Worm (Caenorhabditis elegans) whole organism, L4 larva: ENCODE measurements around the gene K11E4.1.

Source experiments
- aly-2 ChIP-seq: sonication (generic microtip); optimal IDR thresholded peaks from 2 replicates; lab custom pipeline; 2018; ENCODE audit warnings: missing biosample characterization, missing genetic modification characterization
- ces-1 ChIP-seq: fragments of 150-350 bp; sonication (generic microtip); optimal IDR thresholded peaks from 4 replicates; lab custom pipeline; 2014; ENCODE audit warnings: missing biosample characterization, missing genetic modification reagents, missing genetic modification characterization
- hlh-11 ChIP-seq: fragments of 200-800 bp; sonication (Bioruptor generic); optimal IDR thresholded peaks from 2 replicates; lab custom pipeline; 2018; ENCODE audit warnings: mild to moderate bottlenecking, missing genetic modification characterization, missing compliant biosample characterization
- lin-15B ChIP-seq: fragments of 150-350 bp; sonication (generic microtip); optimal IDR thresholded peaks from 3 replicates; lab custom pipeline; 2014; ENCODE audit warnings: missing biosample characterization, missing genetic modification characterization
- lin-39 ChIP-seq: fragments of 150-350 bp; optimal IDR thresholded peaks from 2 replicates; lab custom pipeline; 2014; ENCODE audit warnings: missing biosample characterization, missing genetic modification reagents, missing genetic modification characterization
- lir-3 ChIP-seq: sonication (generic microtip); optimal IDR thresholded peaks from 2 replicates; lab custom pipeline; 2016; ENCODE audit warnings: mild to moderate bottlenecking, missing genetic modification characterization, missing compliant biosample characterization
- lsy-2 ChIP-seq, 2 experiments: fragments of 150-350 bp in 1 of 2; sonication (generic microtip) in 1 of 2; optimal IDR thresholded peaks; 2 replicates each; lab custom pipeline; 2014 to 2017; ENCODE audit warnings: missing biosample characterization in 2 of 2, missing genetic modification characterization in 2 of 2
- nhr-11 ChIP-seq: fragments of 150-350 bp; optimal IDR thresholded peaks from 2 replicates; lab custom pipeline; 2014; ENCODE audit warnings: missing biosample characterization, missing genetic modification characterization
- nhr-25 ChIP-seq: sonication (generic microtip); optimal IDR thresholded peaks from 2 replicates; lab custom pipeline; 2017; ENCODE audit warnings: missing genetic modification characterization, mild to moderate bottlenecking, missing compliant biosample characterization, antibody characterized with exemption, moderate library complexity, borderline replicate concordance; ENCODE audit not compliant: insufficient read depth
- nhr-42 ChIP-seq: fragments of 200-800 bp; sonication (Bioruptor generic); IDR thresholded peaks from 2 replicates; pipeline ENCODE4 v1.3.6; 2022; ENCODE audit warnings: missing genetic modification characterization, missing compliant biosample characterization
- nhr-77 ChIP-seq: fragments of 150-350 bp; optimal IDR thresholded peaks from 2 replicates; lab custom pipeline; 2014; ENCODE audit warnings: missing biosample characterization, missing genetic modification characterization
- pha-4 ChIP-seq, 2 experiments: fragments of 150-350 bp in 1 of 2; fragments of 200-800 bp in 1 of 2; sonication (Bioruptor generic) in 1 of 2; IDR thresholded peaks in 1 of 2; optimal IDR thresholded peaks in 1 of 2; 2 replicates each; pipeline versions ENCODE4 v1.3.6 to Lab custom; 2014 to 2022; ENCODE audit warnings: missing genetic modification characterization in 2 of 2, missing genetic modification reagents in 2 of 2, missing biosample characterization in 1 of 2, missing compliant biosample characterization in 1 of 2
- pqm-1 ChIP-seq: sonication (generic microtip); optimal IDR thresholded peaks from 2 replicates; lab custom pipeline; 2017; ENCODE audit warnings: missing biosample characterization, missing genetic modification characterization
- unc-39 ChIP-seq: sonication (generic microtip); optimal IDR thresholded peaks from 2 replicates; lab custom pipeline; 2017; ENCODE audit warnings: missing biosample characterization, missing genetic modification characterization

- TF ChIP-seq nhr-77 (tag; lab: Kevin White, UChicago) (no peak), lsy-2 (tag; optimal IDR thresholded peaks at IDR 0.05; lab: Kevin White, UChicago) (no peak), ces-1 (no peak), aly-2 (tag; lab: Kevin White, UChicago) (no peak), unc-39 (tag; lab: Kevin White, UChicago) (no peak), lir-3 (tag; lab: Kevin White, UChicago) (no peak), nhr-11 (tag; lab: Kevin White, UChicago) (no peak), nhr-42 (GFP tag; lab: Robert Waterston, UW) (no peak), nhr-25 (tag; lab: Kevin White, UChicago) (no peak), lin-39 (tag; lab: Kevin White, UChicago) (no peak), hlh-11 (tag; lab: Kevin White, UChicago) (no peak), pha-4 (GFP tag; IDR thresholded peaks at IDR 0.05; lab: Robert Waterston, UW) (no peak), pha-4 (tag; optimal IDR thresholded peaks at IDR 0.05; lab: Kevin White, UChicago) (no peak), lin-15B (tag; lab: Kevin White, UChicago) (no peak), pqm-1 (tag; lab: Kevin White, UChicago) (no peak)
Observed at ce11 chrX:13711909-13712308, 2.0 kb upstream of the K11E4.1 start, which contains the start of gene K02D3.2.
